Worm (Caenorhabditis elegans) whole organism, L1 larva: Measurements from ENCODE around the gene T16G1.2.

Source experiments
- C04F5.9 ChIP-seq: sonication (generic microtip); optimal IDR thresholded peaks from 2 replicates; lab custom pipeline; 2016; ENCODE audit warnings: missing genetic modification characterization, missing compliant biosample characterization
- C16A3.4 ChIP-seq: fragments of 150-350 bp; optimal IDR thresholded peaks from 2 replicates; lab custom pipeline; 2014; ENCODE audit warnings: missing biosample characterization, missing genetic modification characterization
- C34B4.2 ChIP-seq: sonication (generic microtip); optimal IDR thresholded peaks from 2 replicates; lab custom pipeline; 2017; ENCODE audit warnings: mild to moderate bottlenecking, missing genetic modification characterization, missing compliant biosample characterization
- F16B12.6 ChIP-seq: fragments of 150-350 bp; optimal IDR thresholded peaks from 2 replicates; lab custom pipeline; 2014; ENCODE audit warnings: missing biosample characterization, missing genetic modification characterization
- aha-1 ChIP-seq: fragments of 150-350 bp; optimal IDR thresholded peaks from 2 replicates; lab custom pipeline; 2014; ENCODE audit warnings: missing biosample characterization, missing genetic modification characterization
- alr-1 ChIP-seq: fragments of 200-800 bp; sonication (Bioruptor generic); optimal IDR thresholded peaks from 2 replicates; lab custom pipeline; 2018; ENCODE audit warnings: borderline replicate concordance, mild to moderate bottlenecking, missing genetic modification characterization, missing compliant biosample characterization
- blmp-1 ChIP-seq: fragments of 150-350 bp; optimal IDR thresholded peaks from 2 replicates; lab custom pipeline; 2014; ENCODE audit warnings: missing biosample characterization, missing genetic modification characterization
- ceh-8 ChIP-seq: fragments of 200-800 bp; sonication (Bioruptor generic); optimal IDR thresholded peaks from 2 replicates; lab custom pipeline; 2018; ENCODE audit warnings: mild to moderate bottlenecking, missing genetic modification characterization, moderate library complexity, missing compliant biosample characterization
- ceh-88 ChIP-seq: fragments of 200-800 bp; sonication (Bioruptor generic); IDR thresholded peaks from 2 replicates; pipeline ENCODE4 v1.3.6; 2022; ENCODE audit warnings: missing genetic modification characterization, missing compliant biosample characterization
- ceh-90 ChIP-seq: sonication (generic microtip); optimal IDR thresholded peaks from 2 replicates; lab custom pipeline; 2016; ENCODE audit warnings: missing genetic modification characterization, missing compliant biosample characterization
- efl-1 ChIP-seq, 4 experiments: fragments of 150-350 bp; optimal IDR thresholded peaks in 3 of 4; peaks in 1 of 4; 1 replicate in 1 of 4; 2 replicates in 3 of 4; lab custom pipeline; 2014; ENCODE audit warnings: missing biosample characterization in 2 of 4, missing genetic modification characterization in 2 of 4, missing genetic modification reagents in 2 of 4
- egl-27 ChIP-seq, 2 experiments: fragments of 150-350 bp in 1 of 2; sonication (generic microtip); optimal IDR thresholded peaks; 3 replicates each; lab custom pipeline; 2017 to 2018; ENCODE audit warnings: missing biosample characterization in 2 of 2, missing genetic modification characterization in 2 of 2, missing genetic modification reagents in 2 of 2
- ets-5 ChIP-seq: fragments of 200-800 bp; sonication (Bioruptor generic); IDR thresholded peaks from 2 replicates; pipeline ENCODE4 v1.3.6; 2022; ENCODE audit warnings: missing genetic modification characterization, missing compliant biosample characterization
- fkh-4 ChIP-seq: sonication (generic microtip); optimal IDR thresholded peaks from 2 replicates; lab custom pipeline; 2016; ENCODE audit warnings: missing compliant biosample characterization, missing genetic modification characterization, borderline replicate concordance
- fos-1 ChIP-seq: fragments of 150-350 bp; optimal IDR thresholded peaks from 2 replicates; lab custom pipeline; 2014; ENCODE audit warnings: missing biosample characterization, missing genetic modification characterization
- hlh-4 ChIP-seq: sonication (generic microtip); optimal IDR thresholded peaks from 2 replicates; lab custom pipeline; 2016; ENCODE audit warnings: mild to moderate bottlenecking, missing genetic modification characterization, missing compliant biosample characterization
- hpl-2 ChIP-seq: fragments of 150-350 bp; optimal IDR thresholded peaks from 2 replicates; lab custom pipeline; 2014; ENCODE audit warnings: missing biosample characterization, missing genetic modification reagents, missing genetic modification characterization
- irx-1 ChIP-seq: sonication (generic microtip); optimal IDR thresholded peaks from 2 replicates; lab custom pipeline; 2016; ENCODE audit warnings: missing genetic modification characterization, missing compliant biosample characterization
- isw-1 ChIP-seq: fragments of 200-800 bp; sonication (Bioruptor generic); IDR thresholded peaks from 2 replicates; pipeline ENCODE4 v1.3.6; 2022; ENCODE audit warnings: missing genetic modification characterization, missing compliant biosample characterization
- jun-1 ChIP-seq: fragments of 150-350 bp; optimal IDR thresholded peaks from 2 replicates; lab custom pipeline; 2014; ENCODE audit warnings: missing biosample characterization, missing genetic modification reagents, missing genetic modification characterization
- lin-13 ChIP-seq: fragments of 150-350 bp; optimal IDR thresholded peaks from 2 replicates; lab custom pipeline; 2014; ENCODE audit warnings: missing biosample characterization, missing genetic modification reagents, missing genetic modification characterization
- lin-14 ChIP-seq: fragments of 200-800 bp; sonication (Bioruptor generic); optimal IDR thresholded peaks from 2 replicates; lab custom pipeline; 2018; ENCODE audit warnings: mild to moderate bottlenecking, missing genetic modification characterization, moderate library complexity, missing compliant biosample characterization
- lin-35 ChIP-seq, 2 experiments: fragments of 150-350 bp; optimal IDR thresholded peaks; 2 replicates each; lab custom pipeline; 2014; ENCODE audit warnings: missing biosample characterization in 2 of 2, missing genetic modification characterization in 2 of 2, missing genetic modification reagents in 2 of 2
- lir-3 ChIP-seq: sonication (generic microtip); optimal IDR thresholded peaks from 2 replicates; lab custom pipeline; 2016; ENCODE audit warnings: mild to moderate bottlenecking, missing genetic modification characterization, moderate library complexity, missing compliant biosample characterization; ENCODE audit not compliant: poor library complexity
- mdl-1 ChIP-seq, 2 experiments: fragments of 150-350 bp; optimal IDR thresholded peaks; 2 replicates each; lab custom pipeline; 2014 to 2017; ENCODE audit warnings: missing biosample characterization in 2 of 2, missing genetic modification characterization in 2 of 2, inconsistent platforms in 1 of 2
- mef-2 ChIP-seq: fragments of 150-350 bp; optimal IDR thresholded peaks from 2 replicates; lab custom pipeline; 2014; ENCODE audit warnings: missing biosample characterization, missing genetic modification characterization
- nhr-12 ChIP-seq: sonication (generic microtip); optimal IDR thresholded peaks from 2 replicates; lab custom pipeline; 2017; ENCODE audit warnings: missing biosample characterization, missing genetic modification characterization
- nhr-19 ChIP-seq: fragments of 200-800 bp; sonication (Bioruptor generic); conservative IDR thresholded peaks from 2 replicates; pipeline ENCODE4 v1.3.6; 2022; ENCODE audit warnings: missing genetic modification characterization, missing compliant biosample characterization
- nhr-20 ChIP-seq: sonication (generic microtip); optimal IDR thresholded peaks from 2 replicates; lab custom pipeline; 2016; ENCODE audit warnings: mild to moderate bottlenecking, missing genetic modification characterization, missing compliant biosample characterization
- nhr-237 ChIP-seq: fragments of 150-350 bp; optimal IDR thresholded peaks from 2 replicates; lab custom pipeline; 2014; ENCODE audit warnings: missing biosample characterization, missing genetic modification characterization
- nhr-28 ChIP-seq: fragments of 150-350 bp; optimal IDR thresholded peaks from 2 replicates; lab custom pipeline; 2014; ENCODE audit warnings: missing biosample characterization, missing genetic modification characterization
- nhr-47 ChIP-seq: sonication (generic microtip); optimal IDR thresholded peaks from 2 replicates; lab custom pipeline; 2016; ENCODE audit warnings: mild to moderate bottlenecking, missing genetic modification characterization, moderate library complexity, missing compliant biosample characterization
- nhr-76 ChIP-seq: sonication (generic microtip); optimal IDR thresholded peaks from 2 replicates; lab custom pipeline; 2017; ENCODE audit warnings: missing biosample characterization, missing genetic modification characterization
- nhr-77 ChIP-seq: fragments of 150-350 bp; optimal IDR thresholded peaks from 2 replicates; lab custom pipeline; 2014; ENCODE audit warnings: missing biosample characterization, missing genetic modification characterization
- nhr-84 ChIP-seq: sonication (generic microtip); optimal IDR thresholded peaks from 2 replicates; lab custom pipeline; 2017; ENCODE audit warnings: missing biosample characterization, missing genetic modification characterization
- nhr-85 ChIP-seq: sonication (generic microtip); peaks from one replicate; lab custom pipeline; 2016; ENCODE audit warnings: missing genetic modification characterization, inconsistent platforms, missing compliant biosample characterization
- nhr-90 ChIP-seq: sonication (generic microtip); optimal IDR thresholded peaks from 2 replicates; lab custom pipeline; 2016; ENCODE audit warnings: mild to moderate bottlenecking, missing genetic modification characterization, missing compliant biosample characterization; ENCODE audit not compliant: poor library complexity
- pag-3 ChIP-seq: sonication (generic microtip); optimal IDR thresholded peaks from 2 replicates; lab custom pipeline; 2017; ENCODE audit warnings: missing genetic modification characterization, mild to moderate bottlenecking, missing compliant biosample characterization, antibody characterized with exemption, borderline replicate concordance; ENCODE audit not compliant: insufficient read depth
- pax-3 ChIP-seq: fragments of 200-800 bp; sonication (Bioruptor generic); optimal IDR thresholded peaks from 2 replicates; lab custom pipeline; 2018; ENCODE audit warnings: mild to moderate bottlenecking, missing genetic modification characterization, moderate library complexity, missing compliant biosample characterization
- pqm-1 ChIP-seq: sonication (generic microtip); optimal IDR thresholded peaks from 3 replicates; lab custom pipeline; 2017; ENCODE audit warnings: missing biosample characterization, missing genetic modification characterization
- rnt-1 ChIP-seq: sonication (generic microtip); optimal IDR thresholded peaks from 2 replicates; lab custom pipeline; 2016; ENCODE audit warnings: mild to moderate bottlenecking, missing genetic modification characterization, moderate library complexity, missing compliant biosample characterization
- skn-1 ChIP-seq: fragments of 150-350 bp; optimal IDR thresholded peaks from 2 replicates; lab custom pipeline; 2014; ENCODE audit warnings: missing biosample characterization, missing genetic modification characterization
- snpc-4 ChIP-seq: fragments of 150-350 bp; optimal IDR thresholded peaks from 2 replicates; lab custom pipeline; 2014; ENCODE audit warnings: missing biosample characterization, missing genetic modification characterization
- snu-23 ChIP-seq: sonication (generic microtip); optimal IDR thresholded peaks from 2 replicates; lab custom pipeline; 2016; ENCODE audit warnings: missing genetic modification characterization, missing compliant biosample characterization
- sox-4 ChIP-seq: sonication (generic microtip); optimal IDR thresholded peaks from 2 replicates; lab custom pipeline; 2016; ENCODE audit warnings: missing genetic modification characterization, missing compliant biosample characterization
- sptf-1 ChIP-seq: fragments of 150-350 bp; optimal IDR thresholded peaks from 2 replicates; lab custom pipeline; 2014; ENCODE audit warnings: missing biosample characterization, missing genetic modification characterization
- sup-37 ChIP-seq: fragments of 200-800 bp; sonication (Bioruptor generic); optimal IDR thresholded peaks from 2 replicates; lab custom pipeline; 2018; ENCODE audit warnings: mild to moderate bottlenecking, missing genetic modification characterization, missing compliant biosample characterization
- tlp-1 ChIP-seq: fragments of 150-350 bp; optimal IDR thresholded peaks from 2 replicates; lab custom pipeline; 2014; ENCODE audit warnings: missing biosample characterization, missing genetic modification characterization
- unc-130 ChIP-seq: fragments of 150-350 bp; optimal IDR thresholded peaks from 2 replicates; lab custom pipeline; 2017; ENCODE audit warnings: missing biosample characterization, missing genetic modification characterization, inconsistent platforms
- unc-62 ChIP-seq: fragments of 150-350 bp; optimal IDR thresholded peaks from 2 replicates; lab custom pipeline; 2014; ENCODE audit warnings: missing biosample characterization, missing genetic modification reagents, missing genetic modification characterization
- unc-86 ChIP-seq: sonication (generic microtip); optimal IDR thresholded peaks from 2 replicates; lab custom pipeline; 2016; ENCODE audit warnings: missing genetic modification characterization, missing compliant biosample characterization
- vab-15 ChIP-seq: sonication (generic microtip); optimal IDR thresholded peaks from 2 replicates; lab custom pipeline; 2017; ENCODE audit warnings: missing genotype, mild to moderate bottlenecking, missing genetic modification characterization, missing compliant biosample characterization
- zip-4 ChIP-seq: fragments of 200-800 bp; sonication (Bioruptor generic); optimal IDR thresholded peaks from 2 replicates; lab custom pipeline; 2018; ENCODE audit warnings: mild to moderate bottlenecking, missing genetic modification characterization, moderate library complexity, missing compliant biosample characterization
- ztf-4 ChIP-seq: fragments of 150-350 bp; optimal IDR thresholded peaks from 2 replicates; lab custom pipeline; 2014; ENCODE audit warnings: missing biosample characterization, missing genetic modification characterization

The T16G1.2 gene

DNA sequence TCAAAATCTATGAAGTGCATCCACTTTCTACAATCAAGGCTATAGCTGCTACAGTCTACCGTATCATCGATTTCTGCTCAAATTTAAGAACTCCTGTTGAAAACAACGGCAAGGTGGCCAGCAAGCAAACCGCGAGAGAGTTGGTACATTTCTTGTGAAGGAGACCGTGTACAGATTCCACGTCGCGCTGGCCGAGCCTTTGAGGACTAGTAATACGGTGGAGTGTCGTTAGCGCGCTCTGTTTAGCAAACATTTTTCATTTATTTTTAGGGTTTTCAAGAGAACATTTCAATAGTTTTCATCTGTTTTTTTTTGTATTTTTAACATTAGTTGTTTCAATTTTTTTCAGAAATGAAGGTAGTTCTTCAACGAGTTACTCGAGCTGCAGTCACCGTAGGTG lies 23.0 kb downstream of the T16G1.2 start, which contains the start of gene pqn-68:
Gene pqn-68 (plus strand): TSS at position 350 of the 400 bp plus-strand sequence.
- TF ChIP-seq irx-1 (tag; lab: Kevin White, UChicago), result no peak
- no peak for TF ChIP-seq nhr-77 (tag; lab: Kevin White, UChicago)
- no peak for TF ChIP-seq aha-1
- no peak for TF ChIP-seq lir-3 (tag; lab: Kevin White, UChicago)
- TF ChIP-seq alr-1 (tag; lab: Kevin White, UChicago), result no peak
- TF ChIP-seq nhr-20 (tag; lab: Kevin White, UChicago), result no peak
- no peak for TF ChIP-seq mdl-1 (tag; optimal IDR thresholded peaks at IDR 0.05; lab: Kevin White, UChicago)
- no peak for TF ChIP-seq ceh-8 (GFP tag; lab: Kevin White, UChicago)
- TF ChIP-seq sup-37 (GFP tag; lab: Kevin White, UChicago), result no peak
- peak; percentile 49 for TF ChIP-seq rnt-1
- TF ChIP-seq hlh-4 (tag; lab: Kevin White, UChicago), result no peak
- peak; percentile 43 for TF ChIP-seq snu-23 (GFP tag; lab: Kevin White, UChicago)
- TF ChIP-seq fos-1 (tag; lab: Kevin White, UChicago), result no peak
- peak; percentile 28 for TF ChIP-seq blmp-1 (tag; lab: Kevin White, UChicago)
- peak; percentile 2 for TF ChIP-seq C16A3.4 (tag; lab: Kevin White, UChicago)
- no peak for TF ChIP-seq ztf-4 (tag; lab: Kevin White, UChicago)
- TF ChIP-seq mef-2 (tag; lab: Kevin White, UChicago), result no peak
- no peak for TF ChIP-seq pax-3
- no peak for TF ChIP-seq lin-13 (GFP tag; lab: Kevin White, UChicago)
- TF ChIP-seq unc-130 (tag; lab: Kevin White, UChicago), result no peak
- TF ChIP-seq nhr-12 (tag; lab: Kevin White, UChicago), result no peak
- no peak for TF ChIP-seq jun-1 (tag; lab: Kevin White, UChicago)
- no peak for TF ChIP-seq ets-5 (GFP tag; lab: Robert Waterston, UW)
- TF ChIP-seq nhr-237 (tag; lab: Kevin White, UChicago), result no peak
- no peak for TF ChIP-seq unc-86 (tag; lab: Kevin White, UChicago)
- TF ChIP-seq C34B4.2 (tag; lab: Kevin White, UChicago), result no peak
- TF ChIP-seq skn-1 (tag; lab: Kevin White, UChicago), result no peak
- no peak for TF ChIP-seq unc-62 (GFP tag; lab: Kevin White, UChicago)
- TF ChIP-seq ceh-90, result no peak
- TF ChIP-seq fkh-4, result no peak
- no peak for TF ChIP-seq nhr-85 (tag; lab: Kevin White, UChicago)
- TF ChIP-seq nhr-19 (GFP tag; lab: Robert Waterston, UW), result no peak
- TF ChIP-seq pag-3 (tag; lab: Kevin White, UChicago), result no peak
- TF ChIP-seq vab-15 (tag; lab: Kevin White, UChicago), result no peak
- no peak for TF ChIP-seq tlp-1 (tag; lab: Kevin White, UChicago)
- peak; percentile 32 for TF ChIP-seq lin-14 (GFP tag; lab: Kevin White, UChicago)
- TF ChIP-seq nhr-76 (tag; lab: Kevin White, UChicago), result no peak
- no peak for TF ChIP-seq C04F5.9 (tag; lab: Kevin White, UChicago)
- TF ChIP-seq ceh-88 (GFP tag; lab: Robert Waterston, UW), result no peak
- TF ChIP-seq egl-27 (tag; optimal IDR thresholded peaks at IDR 0.05; lab: Kevin White, UChicago), result no peak
- no peak for TF ChIP-seq nhr-90 (tag; lab: Kevin White, UChicago)
- no peak for TF ChIP-seq nhr-84
- TF ChIP-seq lin-35 (GFP tag; optimal IDR thresholded peaks at IDR 0.05; lab: Kevin White, UChicago), result peak; percentile 33 to 48
- TF ChIP-seq snpc-4 (tag; lab: Kevin White, UChicago), result no peak
- TF ChIP-seq F16B12.6 (tag; lab: Kevin White, UChicago), result no peak
- no peak for TF ChIP-seq hpl-2 (GFP tag; lab: Kevin White, UChicago)
- TF ChIP-seq isw-1, result no peak
- TF ChIP-seq efl-1 (optimal IDR thresholded peaks at IDR 0.05; lab: Kevin White, UChicago), result peak; percentile 30 to 41
- TF ChIP-seq efl-1 (GFP tag; optimal IDR thresholded peaks at IDR 0.05 in 1 of 2; lab: Kevin White, UChicago), result peak in 1 of 2 experiments; percentile 18
- TF ChIP-seq nhr-47 (tag; lab: Kevin White, UChicago), result peak; percentile 15
- no peak for TF ChIP-seq sox-4 (tag; lab: Kevin White, UChicago)
- no peak for TF ChIP-seq pqm-1
- TF ChIP-seq sptf-1 (tag; lab: Kevin White, UChicago), result no peak
- TF ChIP-seq nhr-28 (tag; lab: Kevin White, UChicago), result no peak
- no peak for TF ChIP-seq zip-4 (GFP tag; lab: Kevin White, UChicago)
